Worm (Caenorhabditis elegans) whole organism, L1 larva: ENCODE results near the gene R09F10.8.

Source experiments
- C34B4.2 ChIP-seq: sonication (generic microtip); optimal IDR thresholded peaks from 2 replicates; lab custom pipeline; 2017; ENCODE audit warnings: mild to moderate bottlenecking, missing genetic modification characterization, missing compliant biosample characterization
- Y116A8C.19 ChIP-seq: sonication (generic microtip); optimal IDR thresholded peaks from 2 replicates; lab custom pipeline; 2016; ENCODE audit warnings: missing compliant biosample characterization, missing genetic modification characterization, borderline replicate concordance
- aha-1 ChIP-seq: fragments of 150-350 bp; optimal IDR thresholded peaks from 2 replicates; lab custom pipeline; 2014; ENCODE audit warnings: missing biosample characterization, missing genetic modification characterization
- alr-1 ChIP-seq: fragments of 200-800 bp; sonication (Bioruptor generic); optimal IDR thresholded peaks from 2 replicates; lab custom pipeline; 2018; ENCODE audit warnings: borderline replicate concordance, mild to moderate bottlenecking, missing genetic modification characterization, missing compliant biosample characterization
- blmp-1 ChIP-seq: fragments of 150-350 bp; optimal IDR thresholded peaks from 2 replicates; lab custom pipeline; 2014; ENCODE audit warnings: missing biosample characterization, missing genetic modification characterization
- ces-1 ChIP-seq: fragments of 150-350 bp; optimal IDR thresholded peaks from 2 replicates; lab custom pipeline; 2014; ENCODE audit warnings: missing biosample characterization, missing genetic modification reagents, missing genetic modification characterization
- dsc-1 ChIP-seq: sonication (generic microtip); optimal IDR thresholded peaks from 2 replicates; lab custom pipeline; 2016; ENCODE audit warnings: mild to moderate bottlenecking, missing genetic modification characterization, missing compliant biosample characterization
- efl-1 ChIP-seq, 4 experiments: fragments of 150-350 bp; optimal IDR thresholded peaks in 3 of 4; peaks in 1 of 4; 1 replicate in 1 of 4; 2 replicates in 3 of 4; lab custom pipeline; 2014; ENCODE audit warnings: missing biosample characterization in 2 of 4, missing genetic modification characterization in 2 of 4, missing genetic modification reagents in 2 of 4
- efl-3 ChIP-seq: fragments of 200-800 bp; sonication (Bioruptor generic); optimal IDR thresholded peaks from 2 replicates; lab custom pipeline; 2018; ENCODE audit warnings: mild to moderate bottlenecking, missing genetic modification characterization, missing compliant biosample characterization
- egl-13 ChIP-seq: sonication (generic microtip); optimal IDR thresholded peaks from 2 replicates; lab custom pipeline; 2016; ENCODE audit warnings: missing genotype, missing genetic modification reagents, missing genetic modification characterization, missing compliant biosample characterization
- fkh-10 ChIP-seq: sonication (generic microtip); optimal IDR thresholded peaks from 2 replicates; lab custom pipeline; 2017; ENCODE audit warnings: missing biosample characterization, missing genetic modification reagents, missing genetic modification characterization
- grh-1 ChIP-seq: fragments of 200-800 bp; sonication (Bioruptor generic); IDR thresholded peaks from 2 replicates; pipeline ENCODE4 v1.3.6; 2022; ENCODE audit warnings: missing genetic modification reagents, missing genetic modification characterization, missing compliant biosample characterization
- hlh-17 ChIP-seq: fragments of 200-800 bp; sonication (Bioruptor generic); optimal IDR thresholded peaks from 2 replicates; lab custom pipeline; 2018; ENCODE audit warnings: missing genetic modification characterization, mild to moderate bottlenecking, missing compliant biosample characterization, moderate library complexity, borderline replicate concordance
- hlh-4 ChIP-seq: sonication (generic microtip); optimal IDR thresholded peaks from 2 replicates; lab custom pipeline; 2016; ENCODE audit warnings: mild to moderate bottlenecking, missing genetic modification characterization, missing compliant biosample characterization
- hpl-2 ChIP-seq: fragments of 150-350 bp; optimal IDR thresholded peaks from 2 replicates; lab custom pipeline; 2014; ENCODE audit warnings: missing biosample characterization, missing genetic modification reagents, missing genetic modification characterization
- lin-14 ChIP-seq: fragments of 200-800 bp; sonication (Bioruptor generic); optimal IDR thresholded peaks from 2 replicates; lab custom pipeline; 2018; ENCODE audit warnings: mild to moderate bottlenecking, missing genetic modification characterization, moderate library complexity, missing compliant biosample characterization
- lin-15B ChIP-seq: fragments of 150-350 bp; sonication (generic microtip); optimal IDR thresholded peaks from 3 replicates; lab custom pipeline; 2014; ENCODE audit warnings: missing biosample characterization, missing genetic modification characterization
- lir-3 ChIP-seq: sonication (generic microtip); optimal IDR thresholded peaks from 2 replicates; lab custom pipeline; 2016; ENCODE audit warnings: mild to moderate bottlenecking, missing genetic modification characterization, moderate library complexity, missing compliant biosample characterization; ENCODE audit not compliant: poor library complexity
- mef-2 ChIP-seq: fragments of 150-350 bp; optimal IDR thresholded peaks from 2 replicates; lab custom pipeline; 2014; ENCODE audit warnings: missing biosample characterization, missing genetic modification characterization
- mep-1 ChIP-seq: fragments of 150-350 bp; optimal IDR thresholded peaks from 2 replicates; lab custom pipeline; 2014; ENCODE audit warnings: missing biosample characterization, missing genetic modification characterization
- nhr-20 ChIP-seq: sonication (generic microtip); optimal IDR thresholded peaks from 2 replicates; lab custom pipeline; 2016; ENCODE audit warnings: mild to moderate bottlenecking, missing genetic modification characterization, missing compliant biosample characterization
- nhr-28 ChIP-seq: fragments of 150-350 bp; optimal IDR thresholded peaks from 2 replicates; lab custom pipeline; 2014; ENCODE audit warnings: missing biosample characterization, missing genetic modification characterization
- nhr-47 ChIP-seq: sonication (generic microtip); optimal IDR thresholded peaks from 2 replicates; lab custom pipeline; 2016; ENCODE audit warnings: mild to moderate bottlenecking, missing genetic modification characterization, moderate library complexity, missing compliant biosample characterization
- nhr-84 ChIP-seq: sonication (generic microtip); optimal IDR thresholded peaks from 2 replicates; lab custom pipeline; 2017; ENCODE audit warnings: missing biosample characterization, missing genetic modification characterization
- nhr-85 ChIP-seq: sonication (generic microtip); peaks from one replicate; lab custom pipeline; 2016; ENCODE audit warnings: missing genetic modification characterization, inconsistent platforms, missing compliant biosample characterization
- nhr-90 ChIP-seq: sonication (generic microtip); optimal IDR thresholded peaks from 2 replicates; lab custom pipeline; 2016; ENCODE audit warnings: mild to moderate bottlenecking, missing genetic modification characterization, missing compliant biosample characterization; ENCODE audit not compliant: poor library complexity
- sox-4 ChIP-seq: sonication (generic microtip); optimal IDR thresholded peaks from 2 replicates; lab custom pipeline; 2016; ENCODE audit warnings: missing genetic modification characterization, missing compliant biosample characterization
- tlp-1 ChIP-seq: fragments of 150-350 bp; optimal IDR thresholded peaks from 2 replicates; lab custom pipeline; 2014; ENCODE audit warnings: missing biosample characterization, missing genetic modification characterization
- unc-62 ChIP-seq: fragments of 150-350 bp; optimal IDR thresholded peaks from 2 replicates; lab custom pipeline; 2014; ENCODE audit warnings: missing biosample characterization, missing genetic modification reagents, missing genetic modification characterization
- unc-98 ChIP-seq: fragments of 200-800 bp; sonication (Bioruptor generic); IDR thresholded peaks from 2 replicates; pipeline ENCODE4 v1.3.6; 2022; ENCODE audit warnings: missing genetic modification characterization, missing compliant biosample characterization
- vab-15 ChIP-seq: sonication (generic microtip); optimal IDR thresholded peaks from 2 replicates; lab custom pipeline; 2017; ENCODE audit warnings: missing genotype, mild to moderate bottlenecking, missing genetic modification characterization, missing compliant biosample characterization
- zip-4 ChIP-seq: fragments of 200-800 bp; sonication (Bioruptor generic); optimal IDR thresholded peaks from 2 replicates; lab custom pipeline; 2018; ENCODE audit warnings: mild to moderate bottlenecking, missing genetic modification characterization, moderate library complexity, missing compliant biosample characterization

Gene R09F10.8

DNA sequence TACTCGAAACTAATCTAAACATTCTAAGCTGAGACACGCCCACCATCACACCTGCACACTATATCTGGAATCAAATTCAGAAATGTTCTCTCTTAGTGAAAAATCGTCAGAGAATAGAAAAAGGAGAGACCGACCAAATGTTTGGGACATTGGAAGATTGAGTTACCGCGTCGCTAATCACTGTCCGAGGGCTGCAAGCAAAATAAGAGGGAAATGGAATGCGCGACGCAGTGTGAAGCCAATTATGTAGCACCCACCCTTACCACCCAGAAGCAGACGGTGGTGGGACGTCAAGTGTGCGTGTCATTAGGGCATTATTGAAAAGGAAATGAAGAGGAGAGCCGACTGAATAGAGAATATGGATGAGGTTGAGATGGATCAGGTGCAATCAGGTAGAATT is 14.7 kb downstream of the R09F10.8 start:
- no peak for TF ChIP-seq aha-1 (tag; lab: Kevin White, UChicago)
- no peak for TF ChIP-seq sox-4 (tag; lab: Kevin White, UChicago)
- TF ChIP-seq lin-14, result peak; percentile 40

DNA sequence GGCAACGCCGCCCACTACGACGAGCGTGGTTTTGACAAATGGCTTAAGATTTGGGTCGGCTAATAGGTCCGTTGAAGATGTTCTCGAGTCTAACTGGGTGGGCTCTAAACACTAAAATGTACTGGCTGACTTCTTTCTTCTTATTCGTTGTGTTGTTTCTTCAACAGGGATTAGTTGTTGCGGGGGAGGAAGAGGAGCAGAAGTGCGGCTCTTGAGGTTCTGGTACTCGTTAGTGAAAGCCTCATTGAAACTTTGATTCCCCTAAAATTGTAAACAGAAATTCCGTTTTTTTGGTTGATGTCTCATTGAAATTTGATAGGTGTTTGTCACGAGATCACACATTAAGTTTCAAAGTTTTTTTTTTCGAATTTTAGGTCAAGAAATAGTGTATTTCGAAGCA is 15.5 kb downstream of the R09F10.8 start:
- TF ChIP-seq zip-4 (no peak), hlh-4 (tag; lab: Kevin White, UChicago) (no peak), dsc-1 (peak; percentile 69), unc-62 (no peak), grh-1 (GFP tag; lab: Robert Waterston, UW) (no peak), fkh-10 (GFP tag; lab: Kevin White, UChicago) (no peak), Y116A8C.19 (tag; lab: Kevin White, UChicago) (no peak), vab-15 (tag; lab: Kevin White, UChicago) (no peak), lir-3 (tag; lab: Kevin White, UChicago) (no peak)

DNA sequence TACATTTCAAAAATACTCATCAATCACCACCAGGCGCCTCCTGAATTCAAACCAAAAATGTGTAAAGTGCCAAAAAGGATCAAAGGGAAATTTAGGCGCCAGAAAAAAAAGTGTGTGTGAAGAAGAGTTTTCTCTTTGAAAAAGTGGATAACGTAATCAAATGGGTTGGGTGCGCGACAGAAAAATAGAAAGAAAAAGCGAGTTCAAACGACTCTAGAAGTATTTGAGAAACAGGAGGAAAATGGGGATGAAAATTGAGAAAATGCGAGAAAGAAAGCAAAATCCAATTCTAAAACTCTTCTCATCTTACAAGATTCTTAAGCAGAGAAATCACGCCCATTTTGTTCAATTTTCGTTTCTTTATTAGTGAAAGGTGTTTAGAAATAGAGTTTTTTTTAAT is 17.8 kb downstream of the R09F10.8 start:
- TF ChIP-seq alr-1 (tag; lab: Kevin White, UChicago), result no peak
- TF ChIP-seq Y116A8C.19 (tag; lab: Kevin White, UChicago), result no peak
- no peak for TF ChIP-seq nhr-47 (tag; lab: Kevin White, UChicago)
- no peak for TF ChIP-seq lin-15B (tag; lab: Kevin White, UChicago)
- TF ChIP-seq nhr-28, result no peak
- no peak for TF ChIP-seq hlh-17 (GFP tag; lab: Kevin White, UChicago)
- TF ChIP-seq nhr-85 (tag; lab: Kevin White, UChicago), result peak; percentile 18
- no peak for TF ChIP-seq grh-1 (GFP tag; lab: Robert Waterston, UW)
- no peak for TF ChIP-seq unc-98 (GFP tag; lab: Robert Waterston, UW)
- TF ChIP-seq C34B4.2, result no peak
- TF ChIP-seq fkh-10 (GFP tag; lab: Kevin White, UChicago), result peak; percentile 39
- no peak for TF ChIP-seq nhr-84
- TF ChIP-seq unc-62, result no peak
- TF ChIP-seq lin-14, result peak; percentile 9
- no peak for TF ChIP-seq lir-3 (tag; lab: Kevin White, UChicago)
- TF ChIP-seq efl-3 (GFP tag; lab: Kevin White, UChicago), result no peak
- TF ChIP-seq, all 84 proteins: peak for 3

DNA sequence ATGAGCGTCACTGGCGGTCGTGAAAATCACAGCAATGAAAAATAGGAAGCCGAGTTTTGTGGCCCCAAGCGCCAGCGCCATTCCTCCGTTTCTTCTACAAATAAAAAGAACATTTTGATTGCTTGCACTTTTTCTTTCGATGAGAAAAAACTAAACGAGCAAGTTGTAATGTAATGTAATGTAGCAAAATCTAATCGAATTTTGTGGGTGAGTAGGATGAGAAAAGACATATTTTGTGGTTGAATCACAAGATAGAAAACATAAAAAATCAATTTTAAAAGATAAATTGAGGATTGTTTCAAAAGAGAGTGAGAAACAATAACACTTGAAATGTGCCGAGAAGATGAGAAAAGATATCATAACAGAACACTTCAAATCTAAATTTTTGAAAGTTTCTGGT is 18.7 kb downstream of the R09F10.8 start, which contains the start of gene R09F10.5:
R09F10.5 (minus strand) TSS at position 101 of the 400 bp plus-strand sequence.
- TF ChIP-seq ces-1 (GFP tag; lab: Kevin White, UChicago) (peak; percentile 19), tlp-1 (tag; lab: Kevin White, UChicago) (no peak), lin-14 (peak; percentile 15)
- TF ChIP-seq, all 84 proteins: peak for 2

DNA sequence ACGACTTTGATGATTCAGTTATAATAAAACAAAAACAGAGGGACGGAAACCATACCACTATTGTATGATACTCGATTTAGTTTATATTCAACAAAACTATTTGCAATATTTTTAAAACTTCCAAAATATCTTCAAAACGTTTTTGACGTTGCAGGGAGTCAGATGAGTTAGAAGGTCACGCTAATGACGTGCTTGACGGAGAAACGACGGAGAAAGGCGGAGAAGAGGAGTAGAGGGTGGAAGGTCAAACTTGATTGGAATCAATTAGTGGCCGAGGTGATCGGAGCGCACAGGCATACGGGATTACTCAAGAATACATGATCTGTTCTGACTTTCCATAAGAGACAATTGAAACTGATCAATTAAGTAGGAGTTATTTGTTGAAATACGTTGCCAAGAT is 23.4 kb downstream of the R09F10.8 start:
- TF ChIP-seq mep-1, result peak; percentile 24
- no peak for TF ChIP-seq mef-2 (tag; lab: Kevin White, UChicago)
- TF ChIP-seq blmp-1 (tag; lab: Kevin White, UChicago), result peak; percentile 69
- peak; percentile 28 for TF ChIP-seq nhr-20 (tag; lab: Kevin White, UChicago)
- TF ChIP-seq lin-14, result peak; percentile 21
- no peak for TF ChIP-seq hpl-2 (GFP tag; lab: Kevin White, UChicago)
- no peak for TF ChIP-seq tlp-1 (tag; lab: Kevin White, UChicago)
- TF ChIP-seq efl-1 (optimal IDR thresholded peaks at IDR 0.05; lab: Kevin White, UChicago), result no peak
- TF ChIP-seq efl-1 (GFP tag; optimal IDR thresholded peaks at IDR 0.05 in 1 of 2; lab: Kevin White, UChicago), result peak in 1 of 2 experiments; percentile 90
- no peak for TF ChIP-seq nhr-90 (tag; lab: Kevin White, UChicago)
- peak; percentile 73 for TF ChIP-seq nhr-85 (tag; lab: Kevin White, UChicago)
- no peak for TF ChIP-seq egl-13
